Worm (Caenorhabditis elegans): Measurements from ENCODE around the gene fahd-1.

The fahd-1 gene

ce11 chrIII:7925968-7926367 is 33.9 kb downstream of the fahd-1 start:
- peak; percentile 34 for TF ChIP-seq pha-4 (tag; optimal IDR thresholded peaks at IDR 0.05)
- no peak for TF ChIP-seq M03D4.4 (tag; optimal IDR thresholded peaks at IDR 0.05)
- TF ChIP-seq ceh-83 (GFP tag; optimal IDR thresholded peaks at IDR 0.05), result no peak
- no peak for TF ChIP-seq mab-5 (tag; optimal IDR thresholded peaks at IDR 0.05)
- TF ChIP-seq lsy-2 (tag; optimal IDR thresholded peaks at IDR 0.05), result peak; percentile 2
- peak; percentile 78 for TF ChIP-seq ham-2 (GFP tag; optimal IDR thresholded peaks at IDR 0.05)
- no peak for TF ChIP-seq nhr-2 (tag; optimal IDR thresholded peaks at IDR 0.05)
- no peak for TF ChIP-seq ces-1 (GFP tag; optimal IDR thresholded peaks at IDR 0.05)
- peak; percentile 24 for TF ChIP-seq nhr-237 (tag; optimal IDR thresholded peaks at IDR 0.05)
- TF ChIP-seq sptf-1 (tag; optimal IDR thresholded peaks at IDR 0.05), result no peak
- no peak for TF ChIP-seq ztf-11 (tag; optimal IDR thresholded peaks at IDR 0.05)
- no peak for TF ChIP-seq drap-1 (GFP tag; optimal IDR thresholded peaks at IDR 0.05)
- TF ChIP-seq elt-3 (tag; optimal IDR thresholded peaks at IDR 0.05), result no peak

- no peak for TF ChIP-seq mab-5 (tag; optimal IDR thresholded peaks at IDR 0.05)
- TF ChIP-seq unc-62 (GFP tag; optimal IDR thresholded peaks at IDR 0.05), result no peak
- TF ChIP-seq drap-1 (GFP tag; optimal IDR thresholded peaks at IDR 0.05), result no peak
- peak; percentile 34 for TF ChIP-seq lsy-2 (tag; optimal IDR thresholded peaks at IDR 0.05)
- TF ChIP-seq nhr-237 (tag; optimal IDR thresholded peaks at IDR 0.05), result peak; percentile 16
Measured at ce11 chrIII:7928549-7929129, 36.6 kb downstream of the fahd-1 start, which contains the start of the genes C29E4.13 and npp-15. Gene C29E4.13, minus strand, starts transcription at chrIII:7928717. Gene npp-15, plus strand, starts transcription at chrIII:7929043.

ce11 chrIII:7933235-7933634 is 41.2 kb downstream of the fahd-1 start, which contains the start of gene ran-2:
Gene ran-2, plus strand, starts transcription at chrIII:7933535.
- TF ChIP-seq nhr-12 (tag; optimal IDR thresholded peaks at IDR 0.05), result no peak
- no peak for TF ChIP-seq elt-1 (tag; optimal IDR thresholded peaks at IDR 0.05; ENCODE audit: borderline replicate concordance, insufficient read depth)
- TF ChIP-seq sptf-1 (tag; optimal IDR thresholded peaks at IDR 0.05), result no peak
- no peak for TF ChIP-seq sem-2 (GFP tag; optimal IDR thresholded peaks at IDR 0.05)
- TF ChIP-seq nhr-76 (tag; optimal IDR thresholded peaks at IDR 0.05), result no peak
- TF ChIP-seq hlh-1 (tag; optimal IDR thresholded peaks at IDR 0.05), result no peak
- TF ChIP-seq ceh-83 (GFP tag; optimal IDR thresholded peaks at IDR 0.05), result no peak
- TF ChIP-seq tbx-8 (GFP tag; optimal IDR thresholded peaks at IDR 0.05), result no peak
- no peak for TF ChIP-seq snpc-4 (tag; optimal IDR thresholded peaks at IDR 0.05)
- TF ChIP-seq ceh-43 (GFP tag; optimal IDR thresholded peaks at IDR 0.05), result no peak
- no peak for TF ChIP-seq pha-4 (tag; optimal IDR thresholded peaks at IDR 0.05)

DNA sequence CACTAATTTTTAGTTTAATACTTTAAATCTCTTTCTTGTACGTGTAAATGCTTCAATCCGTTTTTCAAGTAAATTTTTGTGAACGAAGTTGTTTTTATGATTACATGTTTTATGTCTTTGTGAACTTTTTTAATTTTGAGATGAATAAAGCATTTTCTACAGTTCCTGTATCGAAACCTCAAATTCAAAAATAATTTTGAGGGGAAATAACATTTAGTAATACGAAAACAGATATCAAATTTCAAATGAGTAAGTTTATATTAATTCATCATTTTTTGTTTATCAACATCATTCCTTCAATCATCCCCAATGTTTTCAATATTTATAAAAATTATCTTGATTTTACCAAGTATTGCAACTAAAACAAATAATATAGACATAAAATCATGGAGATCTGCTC is 45.5 kb downstream of the fahd-1 start, which contains the start of gene C29E4.10:
Gene C29E4.10, plus strand, starts transcription at position 301 of the 400 bp plus-strand sequence.
- TF ChIP-seq zip-8 (tag; optimal IDR thresholded peaks at IDR 0.05) (no peak), sptf-1 (tag; optimal IDR thresholded peaks at IDR 0.05) (no peak), elt-3 (tag; optimal IDR thresholded peaks at IDR 0.05) (no peak), mls-2 (tag; optimal IDR thresholded peaks at IDR 0.05) (no peak), nhr-12 (tag; optimal IDR thresholded peaks at IDR 0.05) (no peak), ceh-43 (GFP tag; optimal IDR thresholded peaks at IDR 0.05) (no peak), lsy-2 (tag; optimal IDR thresholded peaks at IDR 0.05) (no peak), nhr-76 (tag; optimal IDR thresholded peaks at IDR 0.05) (no peak), cnd-1 (tag; optimal IDR thresholded peaks at IDR 0.05) (no peak), lin-13 (tag; optimal IDR thresholded peaks at IDR 0.05) (no peak), ham-2 (GFP tag; optimal IDR thresholded peaks at IDR 0.05) (no peak), pha-4 (tag; optimal IDR thresholded peaks at IDR 0.05) (no peak), lin-32 (GFP tag; optimal IDR thresholded peaks at IDR 0.05) (no peak), ces-1 (GFP tag; optimal IDR thresholded peaks at IDR 0.05) (no peak), nhr-28 (tag; optimal IDR thresholded peaks at IDR 0.05) (no peak), elt-1 (tag; optimal IDR thresholded peaks at IDR 0.05; ENCODE audit: borderline replicate concordance, insufficient read depth) (no peak), mep-1 (tag; optimal IDR thresholded peaks at IDR 0.05) (no peak)

DNA sequence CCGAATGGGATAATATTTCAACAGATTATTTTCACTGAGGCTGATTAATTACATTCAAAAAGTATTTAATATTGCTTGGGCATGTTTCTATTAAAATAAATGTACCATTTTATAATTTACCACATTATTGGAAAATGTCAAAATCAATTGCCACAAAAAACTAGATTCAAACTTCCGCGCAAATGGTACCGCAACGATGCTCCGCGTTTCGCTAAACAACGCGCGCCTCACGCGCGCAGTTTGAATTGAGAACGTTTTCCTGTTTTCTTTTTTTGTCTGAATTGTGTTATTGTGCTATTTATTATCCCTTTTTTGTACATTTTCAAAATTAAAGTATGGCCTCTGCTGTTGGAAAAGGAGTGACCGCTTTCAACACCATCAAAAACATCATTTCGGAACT is 48.8 kb downstream of the fahd-1 start, which contains the start of gene C29E4.12:
Gene C29E4.12, plus strand, starts transcription at position 333 of the 400 bp plus-strand sequence.
- TF ChIP-seq ceh-83 (GFP tag; optimal IDR thresholded peaks at IDR 0.05), result no peak
- TF ChIP-seq lin-13 (tag; optimal IDR thresholded peaks at IDR 0.05), result peak; percentile 16
- no peak for TF ChIP-seq snpc-4 (tag; optimal IDR thresholded peaks at IDR 0.05)
- peak; percentile 28 for TF ChIP-seq hlh-1 (tag; optimal IDR thresholded peaks at IDR 0.05)
- TF ChIP-seq ceh-39 (tag; optimal IDR thresholded peaks at IDR 0.05), result peak; percentile 52
- peak; percentile 61 for TF ChIP-seq pha-4 (tag; optimal IDR thresholded peaks at IDR 0.05)
- TF ChIP-seq mep-1 (tag; optimal IDR thresholded peaks at IDR 0.05), result peak; percentile 76
- no peak for TF ChIP-seq cnd-1 (tag; optimal IDR thresholded peaks at IDR 0.05)
- peak; percentile 81 for TF ChIP-seq lsy-2 (tag; optimal IDR thresholded peaks at IDR 0.05)
- TF ChIP-seq nhr-237 (tag; optimal IDR thresholded peaks at IDR 0.05), result peak; percentile 76
- no peak for TF ChIP-seq elt-1 (tag; optimal IDR thresholded peaks at IDR 0.05; ENCODE audit: borderline replicate concordance, insufficient read depth)
